Worm (Caenorhabditis elegans) whole organism, young adult: ENCODE data around the gene srab-6.

Experiments used
- B0035.1 ChIP-seq: sonication (generic microtip); optimal IDR thresholded peaks from 2 replicates; lab custom pipeline; 2016; ENCODE audit warnings: missing genetic modification characterization, mild to moderate bottlenecking, missing compliant biosample characterization, missing genotype, missing genetic modification reagents
- F22D6.2 ChIP-seq: sonication (generic microtip); optimal IDR thresholded peaks from 2 replicates; lab custom pipeline; 2016; ENCODE audit warnings: mild to moderate bottlenecking, missing genetic modification characterization, missing compliant biosample characterization
- F33H1.4 ChIP-seq: fragments of 200-800 bp; sonication (Bioruptor generic); IDR thresholded peaks from 2 replicates; pipeline ENCODE4 v1.3.6; 2022; ENCODE audit warnings: missing genetic modification reagents, missing genetic modification characterization, missing compliant biosample characterization
- F52B5.7 ChIP-seq: sonication (generic microtip); optimal IDR thresholded peaks from 2 replicates; lab custom pipeline; 2016; ENCODE audit warnings: mild to moderate bottlenecking, missing genetic modification characterization, missing compliant biosample characterization
- T07F8.4 ChIP-seq: sonication (generic microtip); optimal IDR thresholded peaks from 2 replicates; lab custom pipeline; 2016; ENCODE audit warnings: mild to moderate bottlenecking, missing genetic modification characterization, moderate library complexity, missing compliant biosample characterization
- Y56A3A.18 ChIP-seq: fragments of 200-800 bp; sonication (Bioruptor generic); IDR thresholded peaks from 2 replicates; pipeline ENCODE4 v1.3.6; 2022; ENCODE audit warnings: missing genetic modification reagents, missing genetic modification characterization, missing compliant biosample characterization
- Y67H2A.10 ChIP-seq: fragments of 200-800 bp; sonication (Bioruptor generic); conservative IDR thresholded peaks from 2 replicates; pipeline ENCODE4 v1.3.6; 2022; ENCODE audit warnings: missing genetic modification reagents, missing genetic modification characterization, missing compliant biosample characterization
- Y79H2A.3 ChIP-seq: fragments of 200-800 bp; sonication (Bioruptor generic); conservative IDR thresholded peaks from 2 replicates; pipeline ENCODE4 v1.3.6; 2022; ENCODE audit warnings: missing genetic modification reagents, missing genetic modification characterization, missing compliant biosample characterization
- aptf-3 ChIP-seq: fragments of 200-800 bp; sonication (Bioruptor generic); IDR thresholded peaks from 2 replicates; pipeline ENCODE4 v1.3.6; 2022; ENCODE audit warnings: missing genetic modification characterization, missing compliant biosample characterization
- bed-2 ChIP-seq: fragments of 200-800 bp; sonication (Bioruptor generic); IDR thresholded peaks from 2 replicates; pipeline ENCODE4 v1.3.6; 2022; ENCODE audit warnings: missing genetic modification reagents, missing genetic modification characterization, missing compliant biosample characterization
- ccch-3 ChIP-seq: fragments of 200-800 bp; sonication (Bioruptor generic); optimal IDR thresholded peaks from 2 replicates; lab custom pipeline; 2018; ENCODE audit warnings: mild to moderate bottlenecking, missing genetic modification characterization, missing compliant biosample characterization
- ceh-100 ChIP-seq: fragments of 200-800 bp; sonication (Bioruptor generic); IDR thresholded peaks from 2 replicates; pipeline ENCODE4 v1.3.6; 2022; ENCODE audit warnings: missing genetic modification reagents, missing genetic modification characterization, missing compliant biosample characterization
- ceh-27 ChIP-seq: fragments of 200-800 bp; sonication (Bioruptor generic); optimal IDR thresholded peaks from 2 replicates; lab custom pipeline; 2018; ENCODE audit warnings: mild to moderate bottlenecking, missing genetic modification characterization, moderate library complexity, missing compliant biosample characterization
- ceh-79 ChIP-seq: sonication (generic microtip); optimal IDR thresholded peaks from 2 replicates; lab custom pipeline; 2017; ENCODE audit warnings: mild to moderate bottlenecking, missing genetic modification characterization, missing compliant biosample characterization
- ceh-91 ChIP-seq: fragments of 200-800 bp; sonication (Bioruptor generic); IDR thresholded peaks from 2 replicates; pipeline ENCODE4 v1.3.6; 2022; ENCODE audit warnings: missing genetic modification reagents, missing genetic modification characterization, missing compliant biosample characterization
- chd-7 ChIP-seq: sonication (generic microtip); optimal IDR thresholded peaks from 2 replicates; lab custom pipeline; 2016; ENCODE audit warnings: mild to moderate bottlenecking, missing genetic modification characterization, moderate library complexity, missing compliant biosample characterization
- die-1 ChIP-seq: sonication (generic microtip); optimal IDR thresholded peaks from 2 replicates; lab custom pipeline; 2016; ENCODE audit warnings: missing genotype, mild to moderate bottlenecking, missing genetic modification characterization, missing compliant biosample characterization
- egrh-3 ChIP-seq: fragments of 200-800 bp; sonication (Bioruptor generic); IDR thresholded peaks from 2 replicates; pipeline ENCODE4 v1.3.6; 2022; ENCODE audit warnings: missing genetic modification reagents, missing genetic modification characterization, missing compliant biosample characterization
- hlh-26 ChIP-seq: fragments of 200-800 bp; sonication (Bioruptor generic); conservative IDR thresholded peaks from 2 replicates; pipeline ENCODE4 v1.3.6; 2022; ENCODE audit warnings: missing genetic modification reagents, missing genetic modification characterization, missing compliant biosample characterization
- hrde-1 ChIP-seq: sonication (generic microtip); optimal IDR thresholded peaks from 2 replicates; lab custom pipeline; 2016; ENCODE audit warnings: missing genetic modification characterization, mild to moderate bottlenecking, missing compliant biosample characterization, moderate library complexity, missing genotype, missing genetic modification reagents, borderline replicate concordance
- lin-26 ChIP-seq: fragments of 200-800 bp; sonication (Bioruptor generic); IDR thresholded peaks from 2 replicates; pipeline ENCODE4 v1.3.6; 2022; ENCODE audit warnings: missing genetic modification reagents, missing genetic modification characterization, missing compliant biosample characterization
- lin-40 ChIP-seq: sonication (generic microtip); optimal IDR thresholded peaks from 2 replicates; lab custom pipeline; 2016; ENCODE audit warnings: missing genetic modification characterization, mild to moderate bottlenecking, missing compliant biosample characterization, missing genotype, missing genetic modification reagents
- lin-54 ChIP-seq: fragments of 200-800 bp; sonication (Bioruptor generic); optimal IDR thresholded peaks from 2 replicates; lab custom pipeline; 2018; ENCODE audit warnings: mild to moderate bottlenecking, missing genetic modification characterization, missing compliant biosample characterization
- lsy-27 ChIP-seq: sonication (generic microtip); optimal IDR thresholded peaks from 2 replicates; lab custom pipeline; 2017; ENCODE audit warnings: missing genetic modification characterization, mild to moderate bottlenecking, missing compliant biosample characterization, antibody characterized with exemption, missing genotype, borderline replicate concordance; ENCODE audit not compliant: insufficient read depth
- mcd-1 ChIP-seq: fragments of 200-800 bp; sonication (Bioruptor generic); IDR thresholded peaks from 2 replicates; pipeline ENCODE4 v1.3.6; 2022; ENCODE audit warnings: missing genetic modification reagents, missing genetic modification characterization, missing compliant biosample characterization
- mel-28 ChIP-seq: sonication (generic microtip); optimal IDR thresholded peaks from 2 replicates; lab custom pipeline; 2016; ENCODE audit warnings: borderline replicate concordance, mild to moderate bottlenecking, missing genetic modification characterization, missing compliant biosample characterization
- nhr-120 ChIP-seq: fragments of 200-800 bp; sonication (Bioruptor generic); IDR thresholded peaks from 2 replicates; pipeline ENCODE4 v1.3.6; 2022; ENCODE audit warnings: missing genetic modification characterization, missing compliant biosample characterization
- pbrm-1 ChIP-seq: fragments of 200-800 bp; sonication (Bioruptor generic); IDR thresholded peaks from 2 replicates; pipeline ENCODE4 v1.3.6; 2022; ENCODE audit warnings: missing genetic modification reagents, missing genetic modification characterization, missing compliant biosample characterization
- rcor-1 ChIP-seq: fragments of 200-800 bp; sonication (Bioruptor generic); IDR thresholded peaks from 2 replicates; pipeline ENCODE4 v1.3.6; 2022; ENCODE audit warnings: missing genetic modification reagents, missing genetic modification characterization, missing compliant biosample characterization
- repo-1 ChIP-seq: sonication (generic microtip); optimal IDR thresholded peaks from 2 replicates; lab custom pipeline; 2017; ENCODE audit warnings: mild to moderate bottlenecking, missing genetic modification characterization, missing compliant biosample characterization
- somi-1 ChIP-seq: fragments of 200-800 bp; sonication (Bioruptor generic); optimal IDR thresholded peaks from 2 replicates; lab custom pipeline; 2018; ENCODE audit warnings: mild to moderate bottlenecking, missing genetic modification characterization, missing compliant biosample characterization
- tbp1 ChIP-seq: fragments of 200-800 bp; sonication (Bioruptor generic); optimal IDR thresholded peaks from 2 replicates; lab custom pipeline; 2018; ENCODE audit warnings: mild to moderate bottlenecking, missing genetic modification characterization, missing compliant biosample characterization
- tbx-9 ChIP-seq: sonication (generic microtip); optimal IDR thresholded peaks from 2 replicates; lab custom pipeline; 2016; ENCODE audit warnings: borderline replicate concordance, missing genetic modification characterization, inconsistent platforms, missing compliant biosample characterization
- xnd-1 ChIP-seq: sonication (generic microtip); optimal IDR thresholded peaks from 2 replicates; lab custom pipeline; 2016; ENCODE audit warnings: missing genotype, missing genetic modification reagents, missing genetic modification characterization, missing compliant biosample characterization
- ztf-25 ChIP-seq: fragments of 200-800 bp; sonication (Bioruptor generic); IDR thresholded peaks from 2 replicates; pipeline ENCODE4 v1.3.6; 2022; ENCODE audit warnings: missing genetic modification reagents, missing genetic modification characterization, missing compliant biosample characterization
- ztf-28 ChIP-seq: fragments of 200-800 bp; sonication (Bioruptor generic); IDR thresholded peaks from 2 replicates; pipeline ENCODE4 v1.3.6; 2022; ENCODE audit warnings: missing genetic modification reagents, missing genetic modification characterization, missing compliant biosample characterization
- ztf-3 ChIP-seq: fragments of 200-800 bp; sonication (Bioruptor generic); optimal IDR thresholded peaks from 2 replicates; lab custom pipeline; 2018; ENCODE audit warnings: mild to moderate bottlenecking, missing genetic modification characterization, missing compliant biosample characterization
- ztf-6 ChIP-seq: fragments of 200-800 bp; sonication (Bioruptor generic); IDR thresholded peaks from 2 replicates; pipeline ENCODE4 v1.3.6; 2022; ENCODE audit warnings: missing genetic modification reagents, missing genetic modification characterization, missing compliant biosample characterization

The srab-6 gene

ce11 chrV:3188043-3188442 lies 36.3 kb upstream of the srab-6 start, which contains the start of gene lag-2:
Gene lag-2 (plus strand): TSS chrV:3188343.
- TF ChIP-seq hrde-1 (tag; lab: Kevin White, UChicago) (no peak), somi-1 (GFP tag; lab: Kevin White, UChicago) (no peak), repo-1 (tag; lab: Kevin White, UChicago) (no peak), rcor-1 (GFP tag; lab: Robert Waterston, UW) (no peak), tbp1 (GFP tag; lab: Kevin White, UChicago) (no peak), die-1 (tag; lab: Kevin White, UChicago) (no peak)

ce11 chrV:3185855-3186254 lies 34.1 kb upstream of the srab-6 start:
- peak; percentile 78; the same call in 1 of the 2 replicates for TF ChIP-seq egrh-3
- no peak for TF ChIP-seq nhr-120

ce11 chrV:3176161-3176560 lies 24.4 kb upstream of the srab-6 start, which contains the start of gene srab-8:
Gene srab-8 (plus strand): TSS chrV:3176461.
- TF ChIP-seq nhr-120 (no peak), F22D6.2 (no peak), mel-28 (no peak), aptf-3 (no peak), B0035.1 (no peak), Y79H2A.3 (no peak), pbrm-1 (no peak), ceh-27 (GFP tag; lab: Kevin White, UChicago) (no peak), ceh-79 (tag; lab: Kevin White, UChicago) (no peak), ccch-3 (GFP tag; lab: Kevin White, UChicago) (no peak), hlh-26 (GFP tag; lab: Robert Waterston, UW) (no peak)
- TF ChIP-seq, all 124 proteins: peak for 0

- TF ChIP-seq lin-26 (GFP tag; lab: Robert Waterston, UW) (no peak), lin-54 (GFP tag; lab: Kevin White, UChicago) (no peak), lsy-27 (tag; lab: Kevin White, UChicago) (no peak), B0035.1 (no peak), F52B5.7 (tag; lab: Kevin White, UChicago) (no peak), ceh-100 (GFP tag; lab: Robert Waterston, UW) (no peak), T07F8.4 (tag; lab: Kevin White, UChicago) (no peak), ceh-91 (GFP tag; lab: Robert Waterston, UW) (no peak)
Observed at ce11 chrV:3171625-3172024, 19.9 kb upstream of the srab-6 start.

- TF ChIP-seq ztf-3 (GFP tag; lab: Kevin White, UChicago) (no peak), F33H1.4 (GFP tag; lab: Robert Waterston, UW) (no peak), ztf-6 (GFP tag; lab: Robert Waterston, UW) (no peak), xnd-1 (tag; lab: Kevin White, UChicago) (no peak), lin-40 (no peak), Y56A3A.18 (GFP tag; lab: Robert Waterston, UW) (no peak), ztf-25 (GFP tag; lab: Robert Waterston, UW) (no peak), tbx-9 (tag; lab: Kevin White, UChicago) (no peak), mcd-1 (GFP tag; lab: Robert Waterston, UW) (no peak), bed-2 (GFP tag; lab: Robert Waterston, UW) (no peak), chd-7 (no peak), ztf-28 (GFP tag; lab: Robert Waterston, UW) (no peak), Y67H2A.10 (GFP tag; lab: Robert Waterston, UW) (no peak), Y79H2A.3 (no peak)
Observed at ce11 chrV:3169838-3170237, 18.1 kb upstream of the srab-6 start, which contains the start of gene srbc-6. Gene srbc-6 (plus strand): TSS chrV:3170138.
